Worm (Caenorhabditis elegans) whole organism, late embryonic: ENCODE results near the gene T16H12.3.

Source experiments
- C08G9.2 ChIP-seq: sonication (generic microtip); optimal IDR thresholded peaks from 2 replicates; lab custom pipeline; 2016; ENCODE audit warnings: mild to moderate bottlenecking, missing genetic modification characterization, moderate library complexity, missing compliant biosample characterization
- F13H6.1 ChIP-seq: sonication (generic microtip); optimal IDR thresholded peaks from 2 replicates; lab custom pipeline; 2016; ENCODE audit warnings: missing genetic modification characterization, missing compliant biosample characterization
- K09A11.1 ChIP-seq: sonication (generic microtip); optimal IDR thresholded peaks from 2 replicates; lab custom pipeline; 2017; ENCODE audit warnings: antibody characterized with exemption, mild to moderate bottlenecking, missing genetic modification characterization, missing compliant biosample characterization; ENCODE audit not compliant: insufficient read depth
- T23F11.4 ChIP-seq: fragments of 200-800 bp; sonication (Bioruptor generic); optimal IDR thresholded peaks from 2 replicates; lab custom pipeline; 2018; ENCODE audit warnings: mild to moderate bottlenecking, missing genetic modification characterization, missing compliant biosample characterization
- Y22D7AL.16 ChIP-seq: sonication (generic microtip); optimal IDR thresholded peaks from 2 replicates; lab custom pipeline; 2016; ENCODE audit warnings: missing genetic modification characterization, missing compliant biosample characterization
- ceh-18 ChIP-seq: sonication (generic microtip); optimal IDR thresholded peaks from 2 replicates; lab custom pipeline; 2016; ENCODE audit warnings: missing genetic modification characterization, missing compliant biosample characterization
- ceh-19 ChIP-seq: fragments of 200-800 bp; sonication (Bioruptor generic); optimal IDR thresholded peaks from 2 replicates; lab custom pipeline; 2018; ENCODE audit warnings: mild to moderate bottlenecking, missing genetic modification characterization, missing compliant biosample characterization
- ceh-2 ChIP-seq: sonication (generic microtip); optimal IDR thresholded peaks from 2 replicates; lab custom pipeline; 2016; ENCODE audit warnings: missing genotype, missing genetic modification characterization, missing compliant biosample characterization
- ceh-30 ChIP-seq: fragments of 150-350 bp; optimal IDR thresholded peaks from 2 replicates; lab custom pipeline; 2014; ENCODE audit warnings: missing biosample characterization, missing genetic modification characterization
- ceh-31 ChIP-seq: sonication (generic microtip); optimal IDR thresholded peaks from 2 replicates; lab custom pipeline; 2016; ENCODE audit warnings: missing genetic modification characterization, missing compliant biosample characterization
- ceh-34 ChIP-seq: sonication (generic microtip); optimal IDR thresholded peaks from 2 replicates; lab custom pipeline; 2016; ENCODE audit warnings: mild to moderate bottlenecking, missing genetic modification characterization, missing compliant biosample characterization
- ceh-45 ChIP-seq: fragments of 200-800 bp; sonication (Bioruptor generic); IDR thresholded peaks from 2 replicates; pipeline ENCODE4 v1.3.6; 2022; ENCODE audit warnings: missing genetic modification reagents, missing genetic modification characterization, missing compliant biosample characterization
- ceh-48 ChIP-seq: sonication (generic microtip); optimal IDR thresholded peaks from 2 replicates; lab custom pipeline; 2016; ENCODE audit warnings: missing genetic modification characterization, inconsistent platforms, missing compliant biosample characterization
- ceh-6 ChIP-seq: fragments of 200-800 bp; sonication (Bioruptor generic); optimal IDR thresholded peaks from 2 replicates; lab custom pipeline; 2018; ENCODE audit warnings: mild to moderate bottlenecking, missing genetic modification characterization, missing compliant biosample characterization
- dmd-4 ChIP-seq: sonication (generic microtip); optimal IDR thresholded peaks from 2 replicates; lab custom pipeline; 2016; ENCODE audit warnings: borderline replicate concordance, missing genetic modification characterization, missing compliant biosample characterization
- dve-1 ChIP-seq: sonication (generic microtip); optimal IDR thresholded peaks from 2 replicates; lab custom pipeline; 2017; ENCODE audit warnings: antibody characterized with exemption, mild to moderate bottlenecking, missing genetic modification characterization, missing compliant biosample characterization
- elt-2 ChIP-seq: sonication (generic microtip); optimal IDR thresholded peaks from 2 replicates; lab custom pipeline; 2016; ENCODE audit warnings: missing genetic modification reagents, missing genetic modification characterization, missing compliant biosample characterization
- elt-4 ChIP-seq: sonication (generic microtip); optimal IDR thresholded peaks from 2 replicates; lab custom pipeline; 2016; ENCODE audit warnings: missing genetic modification characterization, missing compliant biosample characterization
- ets-4 ChIP-seq: sonication (generic microtip); optimal IDR thresholded peaks from 2 replicates; lab custom pipeline; 2016; ENCODE audit warnings: missing genetic modification characterization, missing compliant biosample characterization
- fax-1 ChIP-seq: sonication (generic microtip); optimal IDR thresholded peaks from 2 replicates; lab custom pipeline; 2016; ENCODE audit warnings: missing genotype, missing genetic modification characterization, missing compliant biosample characterization
- fkh-6 ChIP-seq: sonication (generic microtip); optimal IDR thresholded peaks from 2 replicates; lab custom pipeline; 2016; ENCODE audit warnings: missing genetic modification characterization, missing compliant biosample characterization
- hlh-15 ChIP-seq: sonication (generic microtip); optimal IDR thresholded peaks from 2 replicates; lab custom pipeline; 2016; ENCODE audit warnings: missing genetic modification characterization, missing compliant biosample characterization
- hlh-30 ChIP-seq: sonication (generic microtip); optimal IDR thresholded peaks from 2 replicates; lab custom pipeline; 2017; ENCODE audit warnings: antibody characterized with exemption, missing genetic modification characterization, missing compliant biosample characterization; ENCODE audit not compliant: insufficient read depth
- hlh-6 ChIP-seq: sonication (generic microtip); optimal IDR thresholded peaks from 2 replicates; lab custom pipeline; 2016; ENCODE audit warnings: missing genotype, missing genetic modification characterization, missing compliant biosample characterization
- hlh-8 ChIP-seq: sonication (generic microtip); optimal IDR thresholded peaks from 2 replicates; lab custom pipeline; 2016; ENCODE audit warnings: missing genotype, missing genetic modification characterization, missing compliant biosample characterization
- madf-2 ChIP-seq: sonication (generic microtip); optimal IDR thresholded peaks from 2 replicates; lab custom pipeline; 2017; ENCODE audit warnings: missing genetic modification characterization, missing compliant biosample characterization
- nfya-1 ChIP-seq: sonication (generic microtip); optimal IDR thresholded peaks from 2 replicates; lab custom pipeline; 2017; ENCODE audit warnings: missing genetic modification characterization, mild to moderate bottlenecking, missing compliant biosample characterization, antibody characterized with exemption, moderate library complexity
- nhr-232 ChIP-seq: sonication (generic microtip); optimal IDR thresholded peaks from 2 replicates; lab custom pipeline; 2016; ENCODE audit warnings: missing genetic modification characterization, missing compliant biosample characterization
- npax-4 ChIP-seq: sonication (generic microtip); optimal IDR thresholded peaks from 2 replicates; lab custom pipeline; 2016; ENCODE audit warnings: missing genetic modification characterization, missing compliant biosample characterization
- pag-3 ChIP-seq: sonication (generic microtip); optimal IDR thresholded peaks from 2 replicates; lab custom pipeline; 2016; ENCODE audit warnings: missing compliant biosample characterization, missing genetic modification characterization, borderline replicate concordance
- pax-1 ChIP-seq: fragments of 150-350 bp; optimal IDR thresholded peaks from 2 replicates; lab custom pipeline; 2014; ENCODE audit warnings: missing biosample characterization, missing genetic modification characterization
- pha-2 ChIP-seq: sonication (generic microtip); optimal IDR thresholded peaks from 2 replicates; lab custom pipeline; 2017; ENCODE audit warnings: mild to moderate bottlenecking, missing genetic modification characterization, missing compliant biosample characterization
- pqm-1 ChIP-seq: sonication (generic microtip); optimal IDR thresholded peaks from 2 replicates; lab custom pipeline; 2016; ENCODE audit warnings: missing genetic modification characterization, missing compliant biosample characterization
- pros-1 ChIP-seq: fragments of 150-350 bp; optimal IDR thresholded peaks from 2 replicates; lab custom pipeline; 2014; ENCODE audit warnings: missing biosample characterization, missing genetic modification reagents, missing genetic modification characterization
- ref-2 ChIP-seq: sonication (generic microtip); optimal IDR thresholded peaks from 2 replicates; lab custom pipeline; 2016; ENCODE audit warnings: missing genetic modification characterization, missing compliant biosample characterization
- rnt-1 ChIP-seq: sonication (generic microtip); optimal IDR thresholded peaks from 2 replicates; lab custom pipeline; 2016; ENCODE audit warnings: missing genetic modification characterization, missing compliant biosample characterization
- sdc-2 ChIP-seq: sonication (generic microtip); optimal IDR thresholded peaks from 2 replicates; lab custom pipeline; 2016; ENCODE audit warnings: missing genotype, missing genetic modification characterization, missing compliant biosample characterization
- sox-4 ChIP-seq: sonication (generic microtip); optimal IDR thresholded peaks from 2 replicates; lab custom pipeline; 2017; ENCODE audit warnings: mild to moderate bottlenecking, missing genetic modification characterization, inconsistent platforms, missing compliant biosample characterization
- syd-9 ChIP-seq: sonication (generic microtip); optimal IDR thresholded peaks from 2 replicates; lab custom pipeline; 2016; ENCODE audit warnings: mild to moderate bottlenecking, missing genetic modification characterization, moderate library complexity, missing compliant biosample characterization
- tbx-2 ChIP-seq: sonication (generic microtip); optimal IDR thresholded peaks from 2 replicates; lab custom pipeline; 2016; ENCODE audit warnings: missing genetic modification characterization, missing compliant biosample characterization
- tbx-7 ChIP-seq: sonication (generic microtip); optimal IDR thresholded peaks from 2 replicates; lab custom pipeline; 2016; ENCODE audit warnings: missing genotype, missing genetic modification characterization, missing compliant biosample characterization
- ttx-3 ChIP-seq: sonication (generic microtip); optimal IDR thresholded peaks from 2 replicates; lab custom pipeline; 2016; ENCODE audit warnings: missing genetic modification reagents, missing genetic modification characterization, missing compliant biosample characterization
- unc-3 ChIP-seq, 2 experiments: fragments of 200-800 bp in 1 of 2; sonication (Bioruptor generic) in 1 of 2; sonication (generic microtip) in 1 of 2; conservative IDR thresholded peaks in 1 of 2; optimal IDR thresholded peaks in 1 of 2; 2 replicates each; pipeline versions ENCODE4 v1.3.6 to Lab custom; 2016 to 2022; ENCODE audit warnings: missing compliant biosample characterization in 2 of 2, missing genetic modification characterization in 2 of 2, missing genetic modification reagents in 1 of 2
- unc-42 ChIP-seq: sonication (generic microtip); optimal IDR thresholded peaks from 2 replicates; lab custom pipeline; 2016; ENCODE audit warnings: missing genotype, missing genetic modification characterization, missing compliant biosample characterization
- unc-55 ChIP-seq: sonication (generic microtip); optimal IDR thresholded peaks from 2 replicates; lab custom pipeline; 2017; ENCODE audit warnings: missing biosample characterization, missing genetic modification reagents, missing genetic modification characterization
- zip-5 ChIP-seq: sonication (generic microtip); optimal IDR thresholded peaks from 2 replicates; lab custom pipeline; 2016; ENCODE audit warnings: missing genetic modification characterization, missing compliant biosample characterization
- ztf-16 ChIP-seq: sonication (generic microtip); optimal IDR thresholded peaks from 2 replicates; lab custom pipeline; 2017; ENCODE audit warnings: missing genetic modification characterization, missing compliant biosample characterization

The T16H12.3 gene

DNA sequence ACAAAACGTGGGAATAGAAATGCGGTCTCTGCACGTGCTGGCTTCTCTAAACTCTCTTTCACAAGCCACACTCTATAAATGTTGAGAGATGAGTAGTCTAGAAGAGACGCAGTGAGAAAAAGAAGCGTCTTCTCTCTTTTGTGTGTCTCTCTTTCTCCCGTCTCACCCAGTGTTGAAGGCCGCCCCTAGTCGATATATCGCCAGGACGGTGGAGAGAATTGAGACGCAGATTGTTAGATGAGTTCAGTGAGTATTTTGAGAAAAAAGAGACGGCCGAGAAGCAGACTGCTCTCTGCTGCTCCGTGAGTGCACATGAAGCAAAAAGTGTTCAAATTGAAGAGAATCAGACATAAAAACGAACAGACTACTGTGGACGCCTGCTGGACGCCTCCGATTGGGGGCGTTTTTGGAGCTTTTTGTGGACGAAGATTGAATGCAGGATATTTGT lies 13.5 kb upstream of the T16H12.3 start:
- peak; percentile 80 for TF ChIP-seq ceh-48 (tag; lab: Kevin White, UChicago)
- TF ChIP-seq ceh-18 (tag; lab: Kevin White, UChicago): peak; percentile 78
- TF ChIP-seq ref-2 (tag; lab: Kevin White, UChicago): peak; percentile 85
- TF ChIP-seq T23F11.4 (GFP tag; lab: Kevin White, UChicago): no peak
- TF ChIP-seq unc-55 (GFP tag; lab: Kevin White, UChicago): peak; percentile 93
- TF ChIP-seq ceh-34 (tag; lab: Kevin White, UChicago): peak; percentile 86
- no peak for TF ChIP-seq ceh-6 (GFP tag; lab: Kevin White, UChicago)
- no peak for TF ChIP-seq hlh-15
- TF ChIP-seq ceh-31 (tag; lab: Kevin White, UChicago): peak; percentile 92
- TF ChIP-seq nhr-232 (tag; lab: Kevin White, UChicago): no peak
- TF ChIP-seq unc-3 (GFP tag; conservative IDR thresholded peaks at IDR 0.05; lab: Robert Waterston, UW): no peak
- no peak for TF ChIP-seq unc-3 (tag; optimal IDR thresholded peaks at IDR 0.05; lab: Kevin White, UChicago)
- TF ChIP-seq unc-42 (tag; lab: Kevin White, UChicago): peak; percentile 64
- TF ChIP-seq elt-4 (tag; lab: Kevin White, UChicago): no peak
- TF ChIP-seq rnt-1 (tag; lab: Kevin White, UChicago): peak; percentile 63
- TF ChIP-seq elt-2: peak; percentile 39
- TF ChIP-seq pros-1 (tag; lab: Kevin White, UChicago): peak; percentile 67
- TF ChIP-seq ceh-19: peak; percentile 26
- peak; percentile 78 for TF ChIP-seq ceh-2 (tag; lab: Kevin White, UChicago)
- TF ChIP-seq madf-2 (tag; lab: Kevin White, UChicago): no peak
- TF ChIP-seq ets-4 (tag; lab: Kevin White, UChicago): peak; percentile 71
- peak; percentile 63 for TF ChIP-seq dve-1 (tag; lab: Kevin White, UChicago)
- peak; percentile 46 for TF ChIP-seq sdc-2 (tag; lab: Kevin White, UChicago)
- TF ChIP-seq hlh-30 (tag; lab: Kevin White, UChicago): peak; percentile 90
- peak; percentile 84 for TF ChIP-seq tbx-2 (tag; lab: Kevin White, UChicago)
- TF ChIP-seq C08G9.2: peak; percentile 53
- TF ChIP-seq F13H6.1 (tag; lab: Kevin White, UChicago): peak; percentile 44
- TF ChIP-seq dmd-4 (tag; lab: Kevin White, UChicago): no peak
- TF ChIP-seq fkh-6 (tag; lab: Kevin White, UChicago): no peak
- no peak for TF ChIP-seq ttx-3 (tag; lab: Kevin White, UChicago)
- peak; percentile 38 for TF ChIP-seq hlh-8
- no peak for TF ChIP-seq pha-2
- peak; percentile 59 for TF ChIP-seq K09A11.1 (tag; lab: Kevin White, UChicago)
- TF ChIP-seq ztf-16 (tag; lab: Kevin White, UChicago): peak; percentile 18
- TF ChIP-seq nfya-1 (tag; lab: Kevin White, UChicago): peak; percentile 98
- peak; percentile 25 for TF ChIP-seq pax-1
- TF ChIP-seq, all 69 proteins: peak for 24

DNA sequence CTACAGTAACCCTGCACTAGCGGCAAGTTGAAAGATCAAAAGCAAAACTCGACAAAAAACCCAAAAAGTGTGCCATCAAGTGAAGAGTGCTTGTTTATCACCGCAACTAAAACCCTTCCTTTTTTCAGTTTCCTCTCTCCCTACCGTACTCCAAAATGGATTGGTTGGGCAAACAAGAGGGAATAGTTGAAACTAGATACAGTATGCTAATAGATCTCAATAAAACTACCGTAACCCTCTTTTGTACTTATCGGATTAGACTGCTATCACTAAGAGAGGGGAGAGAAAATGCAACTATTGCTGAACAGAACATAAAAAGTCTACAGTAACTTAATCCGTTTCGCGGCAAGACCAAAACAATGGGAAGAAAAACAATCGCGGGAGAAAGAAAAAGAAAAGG lies 12.3 kb upstream of the T16H12.3 start:
- no peak for TF ChIP-seq pag-3 (tag; lab: Kevin White, UChicago)
- no peak for TF ChIP-seq ceh-45 (GFP tag; lab: Robert Waterston, UW)
- no peak for TF ChIP-seq ceh-18 (tag; lab: Kevin White, UChicago)
- no peak for TF ChIP-seq unc-42 (tag; lab: Kevin White, UChicago)
- no peak for TF ChIP-seq pros-1 (tag; lab: Kevin White, UChicago)

DNA sequence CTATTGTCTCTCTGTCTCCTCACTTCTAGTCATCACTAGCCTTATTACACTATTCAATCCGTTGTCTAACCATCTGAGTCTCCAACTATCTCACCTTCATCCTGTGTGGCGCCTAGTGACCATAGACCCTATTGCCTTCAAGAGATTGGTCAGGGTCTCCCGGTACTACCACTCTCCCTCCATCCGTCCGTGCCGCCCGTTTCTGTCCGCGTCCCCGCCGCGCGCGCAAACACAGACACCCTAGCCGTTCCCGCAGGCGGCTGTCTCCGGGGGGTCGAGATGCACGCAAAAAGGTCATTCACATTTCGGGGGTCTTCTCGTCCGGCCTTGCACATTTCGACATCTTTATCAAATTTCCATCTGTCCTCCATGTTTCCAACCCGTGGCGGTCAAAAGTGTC lies 11.4 kb upstream of the T16H12.3 start:
- TF ChIP-seq ceh-30 (tag; lab: Kevin White, UChicago): no peak
- peak; percentile 72 for TF ChIP-seq hlh-6 (tag; lab: Kevin White, UChicago)
- TF ChIP-seq fkh-6 (tag; lab: Kevin White, UChicago): peak; percentile 17
- TF ChIP-seq zip-5 (tag; lab: Kevin White, UChicago): no peak
- peak; percentile 35 for TF ChIP-seq syd-9 (tag; lab: Kevin White, UChicago)
- no peak for TF ChIP-seq unc-55 (GFP tag; lab: Kevin White, UChicago)
- no peak for TF ChIP-seq dmd-4 (tag; lab: Kevin White, UChicago)
- TF ChIP-seq tbx-7 (tag; lab: Kevin White, UChicago): no peak
- no peak for TF ChIP-seq fax-1
- TF ChIP-seq sdc-2 (tag; lab: Kevin White, UChicago): peak; percentile 40
- TF ChIP-seq Y22D7AL.16 (tag; lab: Kevin White, UChicago): no peak
- TF ChIP-seq tbx-2 (tag; lab: Kevin White, UChicago): peak; percentile 60
- peak; percentile 15 for TF ChIP-seq ceh-48 (tag; lab: Kevin White, UChicago)
- TF ChIP-seq npax-4 (tag; lab: Kevin White, UChicago): no peak
- peak; percentile 26 for TF ChIP-seq pros-1 (tag; lab: Kevin White, UChicago)
- no peak for TF ChIP-seq ttx-3 (tag; lab: Kevin White, UChicago)
- TF ChIP-seq sox-4: peak; percentile 11
- peak; percentile 58 for TF ChIP-seq rnt-1 (tag; lab: Kevin White, UChicago)
- TF ChIP-seq pag-3 (tag; lab: Kevin White, UChicago): no peak
- no peak for TF ChIP-seq pqm-1 (tag; lab: Kevin White, UChicago)
- no peak for TF ChIP-seq unc-42 (tag; lab: Kevin White, UChicago)
- no peak for TF ChIP-seq ceh-45 (GFP tag; lab: Robert Waterston, UW)
- peak; percentile 57 for TF ChIP-seq F13H6.1 (tag; lab: Kevin White, UChicago)
